Fruit fly (Drosophila melanogaster) S2 (cell line): Measurements from ENCODE around the gene chm.

Experiments used
- CG8478 ChIP-seq: fragments of >200 bp; optimal IDR thresholded peaks from 2 replicates; lab custom pipeline; 2018
- CTCF ChIP-seq, 2 experiments: fragments of >200 bp; optimal IDR thresholded peaks; 2 replicates each; lab custom pipeline; 2018

DNA sequence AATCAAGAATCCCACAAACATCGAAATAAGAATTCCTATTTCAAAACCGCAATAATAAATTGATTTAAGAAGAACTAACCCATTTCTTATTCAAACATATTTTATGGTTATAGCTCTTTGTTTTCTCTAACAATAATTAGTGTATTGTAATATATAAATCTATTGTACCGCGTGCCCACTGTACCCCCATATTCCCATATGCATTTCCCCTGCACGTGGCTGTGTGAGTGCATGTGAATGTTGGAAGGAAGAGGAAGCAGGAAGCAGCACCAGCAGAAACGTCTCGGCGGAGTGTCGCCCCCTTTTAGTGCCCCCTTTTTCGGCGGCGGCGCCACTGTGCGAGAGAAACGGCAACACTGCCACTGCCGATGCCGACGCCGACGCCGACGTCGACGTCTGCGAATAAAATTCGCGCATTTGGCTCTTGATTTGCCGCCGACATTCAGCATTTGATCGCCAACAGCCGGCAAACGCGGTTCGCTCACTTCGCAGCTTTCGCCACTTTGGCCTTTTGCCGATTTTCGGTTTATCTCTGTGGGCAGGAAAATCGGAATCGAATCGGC is 11.2 kb downstream of the chm start:
- TF ChIP-seq CG8478 (lab: Kevin White, UChicago) (no peak), CTCF (optimal IDR thresholded peaks at IDR 0.05; lab: Kevin White, UChicago) (peak; percentile 78 to 79)
